Worm (Caenorhabditis elegans) whole organism, L2 larva: ENCODE results near the gene cal-8.

Experiments used
- C34F6.9 ChIP-seq: fragments of 150-350 bp; optimal IDR thresholded peaks from 2 replicates; lab custom pipeline; 2014; ENCODE audit warnings: missing biosample characterization, missing genetic modification characterization
- ama-1 ChIP-seq: fragments of 150-350 bp; optimal IDR thresholded peaks from 2 replicates; lab custom pipeline; 2018; ENCODE audit warnings: inconsistent platforms
- dmd-4 ChIP-seq: sonication (generic microtip); optimal IDR thresholded peaks from 2 replicates; lab custom pipeline; 2017; ENCODE audit warnings: missing biosample characterization, missing genetic modification characterization
- elt-1 ChIP-seq: fragments of 150-350 bp; optimal IDR thresholded peaks from 2 replicates; lab custom pipeline; 2014; ENCODE audit warnings: missing biosample characterization, missing genetic modification characterization
- elt-3 ChIP-seq: sonication (generic microtip); optimal IDR thresholded peaks from 2 replicates; lab custom pipeline; 2017; ENCODE audit warnings: missing biosample characterization, missing genetic modification characterization
- fos-1 ChIP-seq: fragments of 150-350 bp; optimal IDR thresholded peaks from 2 replicates; lab custom pipeline; 2014; ENCODE audit warnings: missing biosample characterization, missing genetic modification characterization
- lin-13 ChIP-seq: fragments of 150-350 bp; optimal IDR thresholded peaks from 2 replicates; lab custom pipeline; 2014; ENCODE audit warnings: missing biosample characterization, missing genetic modification reagents, missing genetic modification characterization
- mdl-1 ChIP-seq, 2 experiments: fragments of 150-350 bp in 1 of 2; sonication (generic microtip) in 1 of 2; optimal IDR thresholded peaks; 2 replicates each; lab custom pipeline; 2017; ENCODE audit warnings: missing biosample characterization in 2 of 2, missing genetic modification characterization in 2 of 2
- nhr-12 ChIP-seq: fragments of 150-350 bp; optimal IDR thresholded peaks from 2 replicates; lab custom pipeline; 2014; ENCODE audit warnings: missing biosample characterization, missing genetic modification characterization
- nhr-25 ChIP-seq: fragments of 150-350 bp; sonication (generic microtip); optimal IDR thresholded peaks from 3 replicates; lab custom pipeline; 2014; ENCODE audit warnings: missing biosample characterization, missing genetic modification characterization
- skn-1 ChIP-seq: sonication (generic microtip); optimal IDR thresholded peaks from 2 replicates; lab custom pipeline; 2017; ENCODE audit warnings: missing biosample characterization, missing genetic modification characterization
- sma-3 ChIP-seq: sonication (generic microtip); optimal IDR thresholded peaks from 2 replicates; lab custom pipeline; 2016; ENCODE audit warnings: missing genetic modification reagents, missing genetic modification characterization, missing compliant biosample characterization
- sma-9 ChIP-seq, 2 experiments: fragments of 150-350 bp in 1 of 2; sonication (generic microtip) in 1 of 2; optimal IDR thresholded peaks; 2 replicates each; lab custom pipeline; 2014 to 2016; ENCODE audit warnings: missing genetic modification characterization in 2 of 2, mild to moderate bottlenecking in 1 of 2, missing biosample characterization in 1 of 2, missing compliant biosample characterization in 1 of 2, missing genetic modification reagents in 1 of 2, moderate library complexity in 1 of 2

ce11 chrII:5498156-5498739 lies 16.4 kb upstream of the cal-8 start, which contains the start of the genes suex-1 and F12A10.9:
- TF ChIP-seq nhr-12 (no peak), sma-3 (GFP tag; lab: Kevin White, UChicago) (no peak), elt-3 (tag; lab: Kevin White, UChicago) (no peak), dmd-4 (no peak), skn-1 (tag; lab: Kevin White, UChicago) (no peak), lin-13 (GFP tag; lab: Kevin White, UChicago) (no peak), nhr-25 (tag; lab: Kevin White, UChicago) (no peak), ama-1 (lab: Kevin White, UChicago) (no peak), C34F6.9 (no peak), fos-1 (tag; lab: Kevin White, UChicago) (no peak), mdl-1 (tag; optimal IDR thresholded peaks at IDR 0.05; lab: Kevin White, UChicago) (no peak), elt-1 (tag; lab: Kevin White, UChicago) (no peak), sma-9 (GFP tag; optimal IDR thresholded peaks at IDR 0.05; lab: Kevin White, UChicago) (no peak), sma-9 (tag; optimal IDR thresholded peaks at IDR 0.05; lab: Kevin White, UChicago) (no peak)
